Worm (Caenorhabditis elegans): ENCODE results near the gene Y43F8B.11.
"Not testable (repeated sequence)": the region's sequence is repeated elsewhere in the genome, so short reads cannot be mapped to it uniquely, and the experiment has no call there.

- TF ChIP-seq ztf-4 (tag; optimal IDR thresholded peaks at IDR 0.05); ceh-16 (tag; optimal IDR thresholded peaks at IDR 0.05); lsy-2 (tag; optimal IDR thresholded peaks at IDR 0.05); mdl-1 (tag; optimal IDR thresholded peaks at IDR 0.05); unc-62 (GFP tag; optimal IDR thresholded peaks at IDR 0.05); ZK546.5 (tag; optimal IDR thresholded peaks at IDR 0.05); C34F6.9 (tag; optimal IDR thresholded peaks at IDR 0.05); snpc-4 (tag; optimal IDR thresholded peaks at IDR 0.05): not testable (repeated sequence)
Measured at ce11 chrV:19459501-19459900, 11.0 kb upstream of the Y43F8B.11 start.
